Fruit fly (Drosophila melanogaster): ENCODE results near the gene Or33a.

Or33a gene

dm6 chr2L:11970853-11971397, 36.6 kb downstream of the Or33a start (continued):
- TF ChIP-seq CG7271 (tag; optimal IDR thresholded peaks at IDR 0.05): no peak
- 0 out of 3 replicates have a peak, but pooled peaks have one; percentile 33 for TF ChIP-seq CG14860 (GFP tag; IDR thresholded peaks at IDR 0.05; ENCODE audit: partially characterized antibody)
- TF ChIP-seq fru (optimal IDR thresholded peaks at IDR 0.05): no peak
- TF ChIP-seq CG13894 (tag; optimal IDR thresholded peaks at IDR 0.05): peak; percentile 44
- TF ChIP-seq cwo (GFP tag; optimal IDR thresholded peaks at IDR 0.05): peak; percentile 30
- TF ChIP-seq HmgD (GFP tag; optimal IDR thresholded peaks at IDR 0.05): peak; percentile 41
- peak; percentile 34 for TF ChIP-seq lilli (GFP tag; optimal IDR thresholded peaks at IDR 0.05)
- no peak for TF ChIP-seq CG15011 (GFP tag; optimal IDR thresholded peaks at IDR 0.05)
- 0 out of 2 replicates have a peak, but pooled peaks have one; percentile 18 for TF ChIP-seq CG11696 (GFP tag; IDR thresholded peaks at IDR 0.05)
- no peak for TF ChIP-seq CG6813 (GFP tag; optimal IDR thresholded peaks at IDR 0.05)
- 0 out of 3 replicates have a peak, but pooled peaks have one; percentile 39 for TF ChIP-seq HLH4C (GFP tag; IDR thresholded peaks at IDR 0.05; ENCODE audit: partially characterized antibody)
- TF ChIP-seq Med (GFP tag): peak; percentile 80
- TF ChIP-seq vfl (GFP tag; optimal IDR thresholded peaks at IDR 0.05): no peak
- no peak for TF ChIP-seq sc (optimal IDR thresholded peaks at IDR 0.05)
- TF ChIP-seq sc (GFP tag; optimal IDR thresholded peaks at IDR 0.05): peak; percentile 19
- no peak for TF ChIP-seq CG4730 (GFP tag; IDR thresholded peaks at IDR 0.05)
- no peak for TF ChIP-seq trh (GFP tag; optimal IDR thresholded peaks at IDR 0.05)
- peak; percentile 9 for TF ChIP-seq da (GFP tag; optimal IDR thresholded peaks at IDR 0.05)
- TF ChIP-seq CG12071 (GFP tag; optimal IDR thresholded peaks at IDR 0.05): peak; percentile 23
- peak; percentile 17 for TF ChIP-seq Kr (GFP tag; optimal IDR thresholded peaks at IDR 0.05)
- TF ChIP-seq CG3726 (GFP tag; IDR thresholded peaks at IDR 0.05): peak; percentile 66; the same call in 1 of the 3 replicates
- peak; percentile 43 for TF ChIP-seq CG15479 (GFP tag; optimal IDR thresholded peaks at IDR 0.05)
- TF ChIP-seq HmgZ (tag; optimal IDR thresholded peaks at IDR 0.05): peak; percentile 69
- peak; percentile 92 for TF ChIP-seq CG1832 (GFP tag; optimal IDR thresholded peaks at IDR 0.05)
- TF ChIP-seq Gug (GFP tag; IDR thresholded peaks at IDR 0.05): 0 out of 4 replicates have a peak, but pooled peaks have one; percentile 7
- no peak for TF ChIP-seq CG4328 (GFP tag; optimal IDR thresholded peaks at IDR 0.05)
- TF ChIP-seq nmo (GFP tag; optimal IDR thresholded peaks at IDR 0.05): peak; percentile 7
- TF ChIP-seq Fer1 (GFP tag; optimal IDR thresholded peaks at IDR 0.05): peak; percentile 14
- peak; percentile 77 for TF ChIP-seq CG10366 (GFP tag; IDR thresholded peaks at IDR 0.05)
- peak; percentile 56; the same call in 1 of the 3 replicates for TF ChIP-seq zfh1 (GFP tag; IDR thresholded peaks at IDR 0.05)
- peak; percentile 28 for TF ChIP-seq dm (GFP tag; optimal IDR thresholded peaks at IDR 0.05)
- TF ChIP-seq CG10431 (GFP tag; optimal IDR thresholded peaks at IDR 0.05): no peak
- TF ChIP-seq Trl (optimal IDR thresholded peaks at IDR 0.05): peak; percentile 88 to 94
- peak; percentile 55 for TF ChIP-seq Trl (GFP tag; optimal IDR thresholded peaks at IDR 0.05)
- peak; percentile 49 for TF ChIP-seq lbe (GFP tag; optimal IDR thresholded peaks at IDR 0.05)
- TF ChIP-seq Dbx (GFP tag; IDR thresholded peaks at IDR 0.05): peak; percentile 54; the same call in 1 of the 3 replicates
- TF ChIP-seq lab (GFP tag; optimal IDR thresholded peaks at IDR 0.05): peak; percentile 62
- TF ChIP-seq crol (GFP tag; IDR thresholded peaks at IDR 0.05): peak; percentile 48
- no peak for TF ChIP-seq wor (GFP tag; IDR thresholded peaks at IDR 0.05)
- peak; percentile 68 for TF ChIP-seq kni (GFP tag; optimal IDR thresholded peaks at IDR 0.05)
- TF ChIP-seq ci (GFP tag; IDR thresholded peaks at IDR 0.05): peak; percentile 77; the same call in 2 of the 3 replicates
- peak; percentile 23 for TF ChIP-seq HHEX (GFP tag; optimal IDR thresholded peaks at IDR 0.05)
- 0 out of 3 replicates have a peak, but pooled peaks have one; percentile 30 for TF ChIP-seq Opbp (GFP tag; IDR thresholded peaks at IDR 0.05; ENCODE audit: partially characterized antibody)
- no peak for TF ChIP-seq z (GFP tag; IDR thresholded peaks at IDR 0.05)
- no peak for TF ChIP-seq TFAM (GFP tag; optimal IDR thresholded peaks at IDR 0.05)
- peak; percentile 38; the same call in 1 of the 2 replicates for TF ChIP-seq seq (GFP tag; IDR thresholded peaks at IDR 0.05)
- TF ChIP-seq CG12769 (tag; optimal IDR thresholded peaks at IDR 0.05): peak; percentile 79
- TF ChIP-seq pros (GFP tag; optimal IDR thresholded peaks at IDR 0.05): peak; percentile 62
- peak; percentile 35; the same call in 1 of the 2 replicates for TF ChIP-seq sob (GFP tag; IDR thresholded peaks at IDR 0.05)
- peak; percentile 58 for TF ChIP-seq ftz-f1 (GFP tag; optimal IDR thresholded peaks at IDR 0.05)

Measured in whole organism, embryonic.